Fruit fly (Drosophila melanogaster): ENCODE measurements around the gene CG42752.

Gene CG42752

DNA sequence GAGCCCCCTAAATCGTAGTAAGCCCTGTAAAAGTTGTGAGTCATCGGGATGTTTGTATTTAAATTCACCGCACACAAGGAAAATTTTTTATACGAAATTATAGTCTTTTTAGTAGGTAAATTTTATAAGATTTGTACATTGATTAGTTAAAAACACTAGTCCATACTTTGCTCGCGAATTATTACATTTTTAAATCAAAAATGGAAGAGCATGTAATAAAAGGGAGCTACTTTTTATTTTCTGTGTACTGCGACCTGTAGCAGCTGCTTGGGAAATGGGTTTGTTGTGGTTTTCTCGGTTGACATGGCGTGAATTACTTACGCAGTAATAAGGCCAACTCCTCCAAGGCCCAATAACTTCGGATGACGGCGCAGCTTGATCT is 45.2 kb downstream of the CG42752 start (continued):
- TF ChIP-seq CG1647 (GFP tag; optimal IDR thresholded peaks at IDR 0.05), result no peak
- TF ChIP-seq inv (GFP tag; IDR thresholded peaks at IDR 0.05; ENCODE audit: partially characterized antibody), result no peak
- no peak for TF ChIP-seq h (optimal IDR thresholded peaks at IDR 0.05)
- TF ChIP-seq CG4424 (GFP tag; optimal IDR thresholded peaks at IDR 0.05), result no peak
- TF ChIP-seq insv (GFP tag; optimal IDR thresholded peaks at IDR 0.05), result no peak
- no peak for TF ChIP-seq Vsx1 (GFP tag; optimal IDR thresholded peaks at IDR 0.05)
- TF ChIP-seq CG32532 (GFP tag; IDR thresholded peaks at IDR 0.05), result no peak
- no peak for TF ChIP-seq vnd (GFP tag; IDR thresholded peaks at IDR 0.05; ENCODE audit: partially characterized antibody)
- no peak for TF ChIP-seq zen2 (GFP tag; IDR thresholded peaks at IDR 0.05; ENCODE audit: partially characterized antibody)
- peak; percentile 19 for TF ChIP-seq phol (tag; optimal IDR thresholded peaks at IDR 0.05)
- TF ChIP-seq Hsf (GFP tag; optimal IDR thresholded peaks at IDR 0.05), result peak; percentile 31
- TF ChIP-seq TFAM (GFP tag; optimal IDR thresholded peaks at IDR 0.05), result no peak
- no peak for TF ChIP-seq Stat92E (GFP tag; optimal IDR thresholded peaks at IDR 0.05)
- TF ChIP-seq fd96Cb (tag; optimal IDR thresholded peaks at IDR 0.05), result no peak
- no peak for TF ChIP-seq MTF-1 (GFP tag; optimal IDR thresholded peaks at IDR 0.05; ENCODE audit: borderline replicate concordance)
- no peak for TF ChIP-seq CG8359 (GFP tag; optimal IDR thresholded peaks at IDR 0.05; ENCODE audit: borderline replicate concordance)
- TF ChIP-seq CG3407 (GFP tag; optimal IDR thresholded peaks at IDR 0.05), result no peak
- no peak for TF ChIP-seq Dek (tag; optimal IDR thresholded peaks at IDR 0.05)
- no peak for TF ChIP-seq Hr39 (optimal IDR thresholded peaks at IDR 0.05)
- no peak for TF ChIP-seq gsb (GFP tag; IDR thresholded peaks at IDR 0.05)
- TF ChIP-seq YL-1 (GFP tag; optimal IDR thresholded peaks at IDR 0.05), result no peak
- TF ChIP-seq vfl (GFP tag; optimal IDR thresholded peaks at IDR 0.05), result no peak
- TF ChIP-seq CG4404 (GFP tag; IDR thresholded peaks at IDR 0.05), result no peak
- TF ChIP-seq sna (GFP tag; IDR thresholded peaks at IDR 0.05; ENCODE audit: partially characterized antibody), result no peak
- TF ChIP-seq CG6175 (GFP tag; IDR thresholded peaks at IDR 0.05), result no peak
- peak; percentile 14; the same call in 1 of the 2 replicates for TF ChIP-seq CG4730 (GFP tag; IDR thresholded peaks at IDR 0.05)
- no peak for TF ChIP-seq E2f1 (GFP tag; IDR thresholded peaks at IDR 0.05)
- 0 out of 3 replicates have a peak, but pooled peaks have one; percentile 39 for TF ChIP-seq ci (GFP tag; IDR thresholded peaks at IDR 0.05)
- peak; percentile 35 for TF ChIP-seq sob (GFP tag; IDR thresholded peaks at IDR 0.05)
- no peak for TF ChIP-seq Poxn (GFP tag; IDR thresholded peaks at IDR 0.05)
- TF ChIP-seq ttk (GFP tag; IDR thresholded peaks at IDR 0.05), result peak; percentile 34; the same call in 1 of the 2 replicates
- peak; percentile 6 for TF ChIP-seq CG9609 (GFP tag; optimal IDR thresholded peaks at IDR 0.05)
- no peak for TF ChIP-seq CG6765 (GFP tag; optimal IDR thresholded peaks at IDR 0.05)
- TF ChIP-seq CG13624 (GFP tag; optimal IDR thresholded peaks at IDR 0.05), result no peak
- TF ChIP-seq tgo (GFP tag; IDR thresholded peaks at IDR 0.05), result peak; percentile 53; the same call in 2 of the 3 replicates
- TF ChIP-seq salm (tag; optimal IDR thresholded peaks at IDR 0.05), result no peak
- no peak for TF ChIP-seq gsb-n (tag; optimal IDR thresholded peaks at IDR 0.05)
- TF ChIP-seq CG16815 (GFP tag; optimal IDR thresholded peaks at IDR 0.05), result no peak
- TF ChIP-seq CG2712 (tag; optimal IDR thresholded peaks at IDR 0.05), result peak; percentile 29
- TF ChIP-seq klu (GFP tag; IDR thresholded peaks at IDR 0.05), result no peak
- TF ChIP-seq CG2678 (tag; optimal IDR thresholded peaks at IDR 0.05), result no peak
- TF ChIP-seq CG15011 (GFP tag; optimal IDR thresholded peaks at IDR 0.05), result no peak
- peak; percentile 88 for TF ChIP-seq Ets65A (GFP tag)
- peak; percentile 51 for TF ChIP-seq PHDP (tag; optimal IDR thresholded peaks at IDR 0.05)
- no peak for TF ChIP-seq Sry-δ (GFP tag; optimal IDR thresholded peaks at IDR 0.05)
- no peak for TF ChIP-seq Kr (GFP tag; optimal IDR thresholded peaks at IDR 0.05)
- no peak for TF ChIP-seq hkb (optimal IDR thresholded peaks at IDR 0.05)
- TF ChIP-seq hkb (GFP tag; IDR thresholded peaks at IDR 0.05), result peak; percentile 63
- no peak for TF ChIP-seq NK7.1 (GFP tag; optimal IDR thresholded peaks at IDR 0.05)
- TF ChIP-seq CG13894 (tag; optimal IDR thresholded peaks at IDR 0.05), result no peak
- TF ChIP-seq Nf-YC (tag; optimal IDR thresholded peaks at IDR 0.05), result no peak
- peak; percentile 62 for TF ChIP-seq CG11695 (GFP tag; IDR thresholded peaks at IDR 0.05)

Measured in whole organism, embryonic.